Fruit fly (Drosophila melanogaster) whole organism, embryonic: ENCODE data around the gene CG10801.

ENCODE experiments used
- Abd-B ChIP-seq: fragments of 200-800 bp; sonication (Bioruptor generic); optimal IDR thresholded peaks from 2 replicates; lab custom pipeline; 2018; ENCODE audit warnings: missing biosample characterization, mild to moderate bottlenecking, missing genetic modification characterization, moderate library complexity
- Atf3 ChIP-seq: fragments of 200-800 bp; sonication (Bioruptor generic); optimal IDR thresholded peaks from 3 replicates; lab custom pipeline; 2016; ENCODE audit warnings: missing biosample characterization, missing genetic modification characterization
- CG10274 ChIP-seq: fragments of 200-800 bp; sonication (Bioruptor generic); optimal IDR thresholded peaks from 3 replicates; lab custom pipeline; 2017; ENCODE audit warnings: missing biosample characterization, mild to moderate bottlenecking, missing genetic modification characterization
- CG10431 ChIP-seq: fragments of 200-800 bp; sonication (Bioruptor generic); optimal IDR thresholded peaks from 3 replicates; lab custom pipeline; 2018; ENCODE audit warnings: missing biosample characterization, mild to moderate bottlenecking, missing genetic modification characterization
- CG11504 ChIP-seq: fragments of 200-800 bp; sonication (Bioruptor generic); optimal IDR thresholded peaks from 3 replicates; lab custom pipeline; 2019; ENCODE audit warnings: missing biosample characterization, mild to moderate bottlenecking, missing genetic modification characterization, moderate library complexity
- CG12155 ChIP-seq: fragments of 200-800 bp; sonication (Bioruptor generic); optimal IDR thresholded peaks from 3 replicates; lab custom pipeline; 2016; ENCODE audit warnings: missing biosample characterization, missing genetic modification characterization
- CG12299 ChIP-seq: fragments of 200-800 bp; sonication (Bioruptor generic); optimal IDR thresholded peaks from 2 replicates; lab custom pipeline; 2018; ENCODE audit warnings: missing biosample characterization, mild to moderate bottlenecking, missing genetic modification characterization
- CG1602 ChIP-seq: fragments of 200-800 bp; sonication (Bioruptor generic); optimal IDR thresholded peaks from 3 replicates; lab custom pipeline; 2016; ENCODE audit warnings: missing biosample characterization, missing genetic modification characterization
- CG16813 ChIP-seq: fragments of 200-800 bp; sonication (Bioruptor generic); IDR thresholded peaks from 3 replicates; pipeline ENCODE4 v1.3.6; 2022; ENCODE audit warnings: missing biosample characterization, missing genetic modification characterization; ENCODE audit not compliant: partially characterized antibody
- CG16815 ChIP-seq: fragments of 200-800 bp; sonication (Bioruptor generic); optimal IDR thresholded peaks from 3 replicates; lab custom pipeline; 2017; ENCODE audit warnings: missing biosample characterization, mild to moderate bottlenecking, missing genetic modification characterization
- CG1832 ChIP-seq: fragments of 200-800 bp; sonication (Bioruptor generic); optimal IDR thresholded peaks from 2 replicates; lab custom pipeline; 2017; ENCODE audit warnings: missing biosample characterization, mild to moderate bottlenecking, missing genetic modification characterization, inconsistent platforms
- CG2129 ChIP-seq: fragments of 200-800 bp; sonication (Bioruptor generic); IDR thresholded peaks from 2 replicates; pipeline ENCODE4 v1.3.6; 2022; ENCODE audit warnings: missing biosample characterization, missing genetic modification characterization; ENCODE audit not compliant: partially characterized antibody
- CG31388 ChIP-seq: fragments of 200-800 bp; sonication (Bioruptor generic); optimal IDR thresholded peaks from 2 replicates; lab custom pipeline; 2016; ENCODE audit warnings: missing biosample characterization, missing genetic modification characterization
- CG32532 ChIP-seq: fragments of 200-800 bp; sonication (Bioruptor generic); IDR thresholded peaks from 2 replicates; pipeline ENCODE4 v1.3.6; 2022; ENCODE audit warnings: missing biosample characterization, missing genetic modification characterization
- CG34224 ChIP-seq: fragments of 200-800 bp; sonication (Bioruptor generic); IDR thresholded peaks from 3 replicates; pipeline ENCODE4 v1.3.6; 2022; ENCODE audit warnings: missing biosample characterization, missing genetic modification characterization; ENCODE audit not compliant: partially characterized antibody
- CG4730 ChIP-seq: fragments of 200-800 bp; sonication (Bioruptor generic); IDR thresholded peaks from 2 replicates; pipeline ENCODE4 v1.3.6; 2022; ENCODE audit warnings: missing biosample characterization, missing genetic modification characterization
- CG4820 ChIP-seq: fragments of 200-800 bp; sonication (Bioruptor generic); optimal IDR thresholded peaks from 3 replicates; lab custom pipeline; 2016; ENCODE audit warnings: missing biosample characterization, missing genetic modification characterization
- CG6175 ChIP-seq: fragments of 200-800 bp; sonication (Bioruptor generic); IDR thresholded peaks from 3 replicates; pipeline ENCODE4 v1.3.6; 2022; ENCODE audit warnings: missing biosample characterization, missing genetic modification characterization
- CG7928 ChIP-seq: fragments of 200-800 bp; sonication (Bioruptor generic); optimal IDR thresholded peaks from 2 replicates; lab custom pipeline; 2017; ENCODE audit warnings: missing biosample characterization, mild to moderate bottlenecking, missing genetic modification characterization
- CG7963 ChIP-seq: fragments of 200-800 bp; sonication (Bioruptor generic); IDR thresholded peaks from 3 replicates; pipeline ENCODE4 v1.3.6; 2022; ENCODE audit warnings: missing biosample characterization, missing genetic modification characterization; ENCODE audit not compliant: partially characterized antibody
- CG8924 ChIP-seq: fragments of 200-800 bp; optimal IDR thresholded peaks from 3 replicates; lab custom pipeline; 2019; ENCODE audit warnings: missing biosample characterization, mild to moderate bottlenecking, missing genetic modification characterization, moderate library complexity
- Chrac-16 ChIP-seq: fragments of 200-800 bp; sonication (Bioruptor generic); optimal IDR thresholded peaks from 3 replicates; lab custom pipeline; 2016; ENCODE audit warnings: missing biosample characterization, missing genetic modification characterization
- D ChIP-seq, 2 experiments: fragments of 200-800 bp in 1 of 2; fragments of >200 bp in 1 of 2; sonication (Bioruptor generic) in 1 of 2; optimal IDR thresholded peaks; 2 replicates in 1 of 2; 3 replicates in 1 of 2; lab custom pipeline; 2017; ENCODE audit warnings: mild to moderate bottlenecking in 1 of 2, missing biosample characterization in 1 of 2, missing genetic modification characterization in 1 of 2, missing genetic modification reagents in 1 of 2
- Dfd ChIP-seq, 2 experiments: fragments of >200 bp; optimal IDR thresholded peaks; 2 replicates each; lab custom pipeline; 2017; ENCODE audit warnings: missing biosample characterization in 2 of 2, missing genetic modification characterization in 2 of 2
- Dll ChIP-seq: fragments of 200-800 bp; sonication (Bioruptor generic); IDR thresholded peaks from 4 replicates; pipeline ENCODE4 v1.3.6; 2022; ENCODE audit warnings: missing biosample characterization, missing genetic modification characterization; ENCODE audit not compliant: partially characterized antibody
- Fer2 ChIP-seq: fragments of 200-800 bp; sonication (Bioruptor generic); optimal IDR thresholded peaks from 2 replicates; lab custom pipeline; 2018; ENCODE audit warnings: missing biosample characterization, mild to moderate bottlenecking, missing genetic modification characterization, moderate library complexity
- MTF-1 ChIP-seq: fragments of 200-800 bp; sonication (Bioruptor generic); optimal IDR thresholded peaks from 2 replicates; lab custom pipeline; 2018; ENCODE audit warnings: missing biosample characterization, mild to moderate bottlenecking, missing genetic modification characterization, borderline replicate concordance
- Max ChIP-seq: fragments of 200-800 bp; sonication (Bioruptor generic); optimal IDR thresholded peaks from 2 replicates; lab custom pipeline; 2016; ENCODE audit warnings: missing biosample characterization, mild to moderate bottlenecking, missing genetic modification characterization
- Med ChIP-seq: fragments of 200-800 bp; sonication (Bioruptor generic); peaks from one replicate; lab custom pipeline; 2016; ENCODE audit warnings: missing biosample characterization, missing genetic modification characterization, mild to moderate bottlenecking, inconsistent platforms, moderate library complexity
- NC2β ChIP-seq: fragments of 200-800 bp; sonication (Bioruptor generic); optimal IDR thresholded peaks from 2 replicates; lab custom pipeline; 2016; ENCODE audit warnings: missing biosample characterization, missing genetic modification characterization
- Nf-YC ChIP-seq: fragments of 200-800 bp; optimal IDR thresholded peaks from 3 replicates; lab custom pipeline; 2019; ENCODE audit warnings: missing biosample characterization, mild to moderate bottlenecking, missing genetic modification characterization, moderate library complexity
- NfI ChIP-seq: fragments of 200-800 bp; sonication (Bioruptor generic); optimal IDR thresholded peaks from 3 replicates; lab custom pipeline; 2018; ENCODE audit warnings: missing biosample characterization, mild to moderate bottlenecking, missing genetic modification characterization, moderate library complexity
- Sin3A ChIP-seq: fragments of >200 bp; optimal IDR thresholded peaks from 2 replicates; lab custom pipeline; 2018
- Sox102F ChIP-seq: fragments of 200-800 bp; sonication (Bioruptor generic); optimal IDR thresholded peaks from 2 replicates; lab custom pipeline; 2018; ENCODE audit warnings: missing biosample characterization, mild to moderate bottlenecking, missing genetic modification characterization, moderate library complexity
- Ssrp ChIP-seq: fragments of 200-800 bp; sonication (Bioruptor generic); optimal IDR thresholded peaks from 2 replicates; lab custom pipeline; 2018; ENCODE audit warnings: missing biosample characterization, mild to moderate bottlenecking, missing genetic modification characterization, moderate library complexity
- Xrp1 ChIP-seq: fragments of 200-800 bp; sonication (Bioruptor generic); IDR thresholded peaks from 2 replicates; pipeline ENCODE4 v1.3.6; 2022; ENCODE audit warnings: missing biosample characterization, missing genetic modification characterization
- aop ChIP-seq: fragments of 200-800 bp; sonication (Bioruptor generic); IDR thresholded peaks from 2 replicates; pipeline ENCODE4 v1.3.6; 2022; ENCODE audit warnings: missing biosample characterization, missing genetic modification characterization
- crp ChIP-seq, 2 experiments: fragments of 200-800 bp; sonication (Bioruptor generic); optimal IDR thresholded peaks; 2 replicates in 1 of 2; 3 replicates in 1 of 2; lab custom pipeline; 2017; ENCODE audit warnings: missing biosample characterization in 2 of 2, missing genetic modification characterization in 2 of 2, mild to moderate bottlenecking in 1 of 2, moderate library complexity in 1 of 2
- dysf ChIP-seq: fragments of 200-800 bp; sonication (Bioruptor generic); IDR thresholded peaks from 3 replicates; pipeline ENCODE4 v1.3.6; 2022; ENCODE audit warnings: missing biosample characterization, missing genetic modification characterization
- fd64A ChIP-seq: fragments of 200-800 bp; sonication (Bioruptor generic); optimal IDR thresholded peaks from 3 replicates; lab custom pipeline; 2018; ENCODE audit warnings: missing biosample characterization, mild to moderate bottlenecking, missing genetic modification characterization
- jing ChIP-seq: fragments of 200-800 bp; sonication (Bioruptor generic); optimal IDR thresholded peaks from 2 replicates; lab custom pipeline; 2018; ENCODE audit warnings: missing biosample characterization, mild to moderate bottlenecking, missing genetic modification characterization
- lov ChIP-seq, 2 experiments: fragments of 200-800 bp in 1 of 2; fragments of >200 bp in 1 of 2; sonication (Bioruptor generic) in 1 of 2; IDR thresholded peaks in 1 of 2; optimal IDR thresholded peaks in 1 of 2; 2 replicates in 1 of 2; 3 replicates in 1 of 2; pipeline versions ENCODE4 v1.3.6 to Lab custom; 2017 to 2022; ENCODE audit warnings: missing biosample characterization in 1 of 2, missing genetic modification characterization in 1 of 2
- luna ChIP-seq: fragments of 200-800 bp; sonication (Bioruptor generic); optimal IDR thresholded peaks from 2 replicates; lab custom pipeline; 2016; ENCODE audit warnings: missing biosample characterization, missing genetic modification characterization
- pnt ChIP-seq: fragments of 200-800 bp; sonication (Bioruptor generic); optimal IDR thresholded peaks from 3 replicates; lab custom pipeline; 2016; ENCODE audit warnings: missing biosample characterization, missing genetic modification characterization
- row ChIP-seq: fragments of 200-800 bp; sonication (Bioruptor generic); IDR thresholded peaks from 3 replicates; pipeline ENCODE4 v1.3.6; 2022; ENCODE audit warnings: missing biosample characterization, missing genetic modification characterization
- sob ChIP-seq: fragments of 200-800 bp; sonication (Bioruptor generic); IDR thresholded peaks from 2 replicates; pipeline ENCODE4 v1.3.6; 2022; ENCODE audit warnings: missing biosample characterization, missing genetic modification characterization
- stwl ChIP-seq: fragments of 200-800 bp; sonication (Bioruptor generic); optimal IDR thresholded peaks from 3 replicates; lab custom pipeline; 2018; ENCODE audit warnings: missing biosample characterization, mild to moderate bottlenecking, missing genetic modification characterization, moderate library complexity
- unpg ChIP-seq: fragments of 200-800 bp; sonication (Bioruptor generic); optimal IDR thresholded peaks from 3 replicates; lab custom pipeline; 2018; ENCODE audit warnings: missing biosample characterization, mild to moderate bottlenecking, missing genetic modification characterization, moderate library complexity
- zfh1 ChIP-seq: fragments of 200-800 bp; sonication (Bioruptor generic); IDR thresholded peaks from 3 replicates; pipeline ENCODE4 v1.3.6; 2022; ENCODE audit warnings: missing biosample characterization, missing genetic modification characterization

The CG10801 gene

dm6 chrX:3427614-3427965, 32.8 kb upstream of the CG10801 start (continued):
- peak; percentile 94 for TF ChIP-seq Med
- no peak for TF ChIP-seq CG34224 (GFP tag; lab: Robert Waterston, UW)
- TF ChIP-seq MTF-1: no peak
- TF ChIP-seq CG6175 (GFP tag; lab: Robert Waterston, UW): no peak
- peak in 1 of 2 experiments; percentile 27 for TF ChIP-seq crp (GFP tag; optimal IDR thresholded peaks at IDR 0.05; lab: Kevin White, UChicago)
- peak; percentile 82 for TF ChIP-seq row (GFP tag; lab: Robert Waterston, UW)
- peak; percentile 87 for TF ChIP-seq unpg (GFP tag; lab: Kevin White, UChicago)
- TF ChIP-seq CG32532: peak; percentile 66
- peak; percentile 60 for TF ChIP-seq jing
- TF ChIP-seq sob (GFP tag; lab: Robert Waterston, UW): peak; percentile 55; the same call in 1 of the 2 replicates
- no peak for TF ChIP-seq CG7963
- TF ChIP-seq stwl (tag; lab: Kevin White, UChicago): peak; percentile 26
- TF ChIP-seq fd64A (GFP tag; lab: Kevin White, UChicago): no peak
- TF ChIP-seq dysf (GFP tag; lab: Robert Waterston, UW): peak; percentile 47; the same call in 1 of the 3 replicates
- TF ChIP-seq Xrp1: peak; percentile 89
- TF ChIP-seq Sox102F (GFP tag; lab: Kevin White, UChicago): peak; percentile 86
- peak; percentile 76 for TF ChIP-seq Abd-B (GFP tag; lab: Kevin White, UChicago)
- TF ChIP-seq CG4730 (GFP tag; lab: Robert Waterston, UW): no peak
- TF ChIP-seq CG11504 (tag; lab: Kevin White, UChicago): peak; percentile 66
- TF ChIP-seq zfh1 (GFP tag; lab: Robert Waterston, UW): peak; percentile 86
- TF ChIP-seq Atf3 (GFP tag; lab: Kevin White, UChicago): peak; percentile 66
- TF ChIP-seq Max (GFP tag; lab: Kevin White, UChicago): peak; percentile 10
- TF ChIP-seq Ssrp (tag; lab: Kevin White, UChicago): peak; percentile 86
- TF ChIP-seq CG10274 (GFP tag; lab: Kevin White, UChicago): no peak
- TF ChIP-seq CG16815: peak; percentile 87
- no peak for TF ChIP-seq CG7928 (GFP tag; lab: Kevin White, UChicago)
- peak; percentile 72 for TF ChIP-seq pnt (GFP tag; lab: Kevin White, UChicago)
- TF ChIP-seq CG8924 (tag; lab: Kevin White, UChicago): peak; percentile 91
- peak; percentile 87 for TF ChIP-seq NC2β
- no peak for TF ChIP-seq Dll (GFP tag; lab: Robert Waterston, UW)
- no peak for TF ChIP-seq CG16813
- no peak for TF ChIP-seq CG2129 (GFP tag; lab: Robert Waterston, UW)
- TF ChIP-seq NfI: peak; percentile 40
- TF ChIP-seq luna (GFP tag; lab: Kevin White, UChicago): no peak
- no peak for TF ChIP-seq D (optimal IDR thresholded peaks at IDR 0.05; lab: Kevin White, UChicago)
- peak; percentile 50 for TF ChIP-seq D (GFP tag; optimal IDR thresholded peaks at IDR 0.05; lab: Kevin White, UChicago)
- no peak for TF ChIP-seq Sin3A (lab: Kevin White, UChicago)
- TF ChIP-seq Chrac-16 (GFP tag; lab: Kevin White, UChicago): peak; percentile 89
- no peak for TF ChIP-seq CG1832 (GFP tag; lab: Kevin White, UChicago)
- TF ChIP-seq CG10431 (GFP tag; lab: Kevin White, UChicago): no peak
- TF ChIP-seq CG12299 (tag; lab: Kevin White, UChicago): peak; percentile 7
- no peak for TF ChIP-seq CG31388 (GFP tag; lab: Kevin White, UChicago)
- TF ChIP-seq CG12155 (GFP tag; lab: Kevin White, UChicago): peak; percentile 75
- no peak for TF ChIP-seq Nf-YC (tag; lab: Kevin White, UChicago)
- TF ChIP-seq CG1602 (GFP tag; lab: Kevin White, UChicago): peak; percentile 84
- no peak for TF ChIP-seq lov (optimal IDR thresholded peaks at IDR 0.05; lab: Kevin White, UChicago)
- 0 out of 3 replicates have a peak, but pooled peaks have one; percentile 69 for TF ChIP-seq lov (GFP tag; IDR thresholded peaks at IDR 0.05; lab: Robert Waterston, UW)
- peak; percentile 70 for TF ChIP-seq CG4820 (GFP tag; lab: Kevin White, UChicago)
- TF ChIP-seq Dfd (GFP tag; optimal IDR thresholded peaks at IDR 0.05; lab: Kevin White, UChicago): no peak
- TF ChIP-seq aop (GFP tag; lab: Robert Waterston, UW): 0 out of 2 replicates have a peak, but pooled peaks have one; percentile 20
- no peak for TF ChIP-seq Fer2
